Worm (Caenorhabditis elegans): ENCODE data around the gene srx-51.
"Not testable (repeated sequence)": the region's sequence is repeated elsewhere in the genome, so short reads cannot be mapped to it uniquely, and the experiment has no call there.

The srx-51 gene

ce11 chrV:15262336-15262735 lies 19.4 kb upstream of the srx-51 start, which contains the start of gene M01B2.10:
M01B2.10 (minus strand) TSS chrV:15262436.
- TF ChIP-seq F10B5.3, nhr-77, mep-1 (tag; optimal IDR thresholded peaks at IDR 0.05): not testable (repeated sequence)

DNA sequence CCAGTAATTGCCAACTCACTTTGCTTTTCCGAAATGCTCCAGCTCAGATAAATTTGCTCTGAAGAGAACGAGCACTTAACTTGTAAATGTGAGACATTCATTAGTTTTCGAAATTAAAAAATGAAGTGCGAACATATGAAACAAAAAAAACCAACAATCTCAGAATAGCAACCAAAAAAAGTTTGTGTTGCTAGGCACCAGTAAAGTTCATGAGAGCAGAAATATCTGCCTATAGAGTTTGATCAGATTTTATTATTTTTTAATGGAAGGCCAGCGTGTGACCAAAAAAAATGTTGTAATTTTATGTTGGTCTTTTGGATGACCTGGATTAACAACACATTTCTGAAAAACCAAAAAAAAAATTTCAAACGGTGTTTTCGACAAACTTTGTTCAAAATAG lies 17.6 kb upstream of the srx-51 start, which contains the start of gene M01B2.12:
Gene M01B2.12 (minus strand): TSS at position 101 of the 400 bp plus-strand sequence.
- TF ChIP-seq nhr-237 (tag; optimal IDR thresholded peaks at IDR 0.05) (no peak), aly-2 (tag; optimal IDR thresholded peaks at IDR 0.05) (no peak), dmd-8 (GFP tag; IDR thresholded peaks at IDR 0.05) (no peak), ceh-20 (GFP tag; IDR thresholded peaks at IDR 0.05) (no peak)

- TF ChIP-seq nhr-48 (tag; optimal IDR thresholded peaks at IDR 0.05) (no peak), zip-11 (GFP tag; IDR thresholded peaks at IDR 0.05) (no peak), lim-7 (GFP tag; IDR thresholded peaks at IDR 0.05) (no peak)
These were observed 15.9 kb upstream of the srx-51 start, which contains the start of gene M01B2.13 for ce11 chrV:15265814-15266213. M01B2.13 (minus strand) TSS chrV:15265914.

- TF ChIP-seq zag-1 (tag; optimal IDR thresholded peaks at IDR 0.05) (no peak), nhr-48 (tag; optimal IDR thresholded peaks at IDR 0.05) (no peak), ceh-62 (tag; optimal IDR thresholded peaks at IDR 0.05) (no peak), nhr-6 (tag; optimal IDR thresholded peaks at IDR 0.05) (no peak), skn-1 (tag; optimal IDR thresholded peaks at IDR 0.05) (no peak), F37D6.2 (tag; optimal IDR thresholded peaks at IDR 0.05) (no peak), T26A8.4 (GFP tag; IDR thresholded peaks at IDR 0.05) (no peak), ceh-82 (tag; optimal IDR thresholded peaks at IDR 0.05) (no peak), ctbp-1 (GFP tag; IDR thresholded peaks at IDR 0.05) (no peak), set-16 (GFP tag; IDR thresholded peaks at IDR 0.05) (no peak), dmd-6 (GFP tag; IDR thresholded peaks at IDR 0.05) (no peak), nhr-42 (GFP tag; IDR thresholded peaks at IDR 0.05) (no peak), fos-1 (tag; optimal IDR thresholded peaks at IDR 0.05) (no peak), dmd-9 (GFP tag; IDR thresholded peaks at IDR 0.05) (no peak), ceh-44 (GFP tag; IDR thresholded peaks at IDR 0.05) (no peak), ztf-7 (tag; optimal IDR thresholded peaks at IDR 0.05) (no peak), saeg-2 (GFP tag; IDR thresholded peaks at IDR 0.05) (no peak), madf-9 (GFP tag; conservative IDR thresholded peaks at IDR 0.05) (no peak), php-3 (GFP tag; IDR thresholded peaks at IDR 0.05) (no peak), lin-39 (tag; optimal IDR thresholded peaks at IDR 0.05) (no peak)
These were observed 14.3 kb upstream of the srx-51 start, which contains the start of gene T10H4.13 for ce11 chrV:15267405-15267804. T10H4.13 (minus strand) TSS chrV:15267505.

DNA sequence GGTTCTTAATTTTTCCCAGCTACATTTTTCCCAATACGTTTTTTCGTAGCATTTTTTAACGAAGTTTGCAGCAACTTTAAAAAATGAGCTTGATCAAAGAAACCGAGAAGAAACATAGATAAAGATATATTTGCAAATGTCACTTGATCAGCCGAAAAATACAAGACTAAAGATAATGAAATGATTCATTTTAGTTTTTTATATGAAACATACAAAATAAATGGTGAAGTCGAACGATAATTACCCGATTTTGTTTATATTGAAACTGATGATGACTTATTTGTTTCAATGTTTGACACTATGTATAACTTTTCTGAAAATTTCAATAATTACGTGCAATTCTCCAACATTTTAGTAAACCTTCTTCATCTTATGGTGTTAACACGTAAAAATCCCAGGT lies 13.4 kb upstream of the srx-51 start, which contains the start of gene srw-22:
Gene srw-22 (plus strand): TSS at position 301 of the 400 bp plus-strand sequence.
- TF ChIP-seq ceh-44 (GFP tag; IDR thresholded peaks at IDR 0.05): no peak
- no peak for TF ChIP-seq madf-5 (GFP tag; IDR thresholded peaks at IDR 0.05)
- peak in 1 of 2 experiments; percentile 56 for TF ChIP-seq unc-62 (GFP tag; optimal IDR thresholded peaks at IDR 0.05 in 1 of 2)
- no peak for TF ChIP-seq unc-62 (tag; optimal IDR thresholded peaks at IDR 0.05)

DNA sequence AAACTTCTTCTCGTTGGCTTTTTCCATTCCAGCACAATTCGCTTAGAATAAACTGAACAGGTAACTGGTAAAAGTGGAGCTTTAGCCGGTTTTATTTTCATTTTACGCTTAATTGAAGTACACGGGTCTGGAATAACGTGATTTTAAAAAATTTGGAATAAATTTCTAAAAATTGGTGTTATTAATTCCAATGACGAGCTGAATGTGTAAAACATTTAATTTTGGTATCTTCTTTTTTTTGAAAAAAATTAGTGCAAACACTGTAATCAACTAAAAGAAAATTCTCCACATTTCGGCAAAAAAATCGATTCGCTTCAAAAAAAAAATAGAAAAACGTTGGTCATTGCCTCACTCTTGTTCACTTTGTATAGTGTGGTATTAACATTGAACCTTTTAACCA lies 9.4 kb upstream of the srx-51 start, which contains the start of gene T10H4.4:
Gene T10H4.4 (minus strand): TSS at position 101 of the 400 bp plus-strand sequence.
- no peak for TF ChIP-seq nhr-25 (tag; optimal IDR thresholded peaks at IDR 0.05; ENCODE audit: borderline replicate concordance, insufficient read depth)
- no peak for TF ChIP-seq nhr-237 (tag; optimal IDR thresholded peaks at IDR 0.05)
- peak; percentile 65 for TF ChIP-seq aha-1 (tag)
- no peak for TF ChIP-seq snpc-1.2 (GFP tag; IDR thresholded peaks at IDR 0.05)
- TF ChIP-seq lim-7 (GFP tag; IDR thresholded peaks at IDR 0.05): no peak

All from whole organism, L4 larva.